Worm (Caenorhabditis elegans): ENCODE measurements around the gene C49H3.3.

- TF ChIP-seq nhr-2 (tag; optimal IDR thresholded peaks at IDR 0.05) (no peak), mep-1 (tag; optimal IDR thresholded peaks at IDR 0.05) (no peak), unc-62 (GFP tag; optimal IDR thresholded peaks at IDR 0.05) (no peak), nhr-12 (tag; optimal IDR thresholded peaks at IDR 0.05) (no peak), pha-4 (tag; optimal IDR thresholded peaks at IDR 0.05) (no peak), unc-120 (tag; optimal IDR thresholded peaks at IDR 0.05; ENCODE audit: poor library complexity, severe bottlenecking) (no peak)
Measured at ce11 chrIV:7914991-7915390, 9.2 kb upstream of the C49H3.3 start, which contains the start of gene C49H3.4.

Measured in whole organism, mixed stage, embryonic.